Worm (Caenorhabditis elegans) whole organism, mixed stage, embryonic: Measurements from ENCODE around the gene Y60C6A.2.

Experiments
- M03D4.4 ChIP-seq: sonication (generic microtip); optimal IDR thresholded peaks from 2 replicates; lab custom pipeline; 2017; ENCODE audit warnings: mild to moderate bottlenecking, missing genetic modification characterization, missing compliant biosample characterization
- bed-3 ChIP-seq: fragments of 200-800 bp; sonication (Bioruptor generic); optimal IDR thresholded peaks from 3 replicates; lab custom pipeline; 2018; ENCODE audit warnings: mild to moderate bottlenecking, missing genetic modification characterization, moderate library complexity, missing compliant biosample characterization
- blmp-1 ChIP-seq: fragments of 150-350 bp; optimal IDR thresholded peaks from 2 replicates; lab custom pipeline; 2014; ENCODE audit warnings: missing biosample characterization, missing genetic modification characterization
- ceh-39 ChIP-seq: fragments of 150-350 bp; optimal IDR thresholded peaks from 2 replicates; lab custom pipeline; 2014; ENCODE audit warnings: missing biosample characterization, missing genetic modification characterization
- ceh-43 ChIP-seq: fragments of 200-800 bp; sonication (Bioruptor generic); optimal IDR thresholded peaks from 2 replicates; lab custom pipeline; 2018; ENCODE audit warnings: mild to moderate bottlenecking, missing genetic modification characterization, moderate library complexity, missing compliant biosample characterization
- ceh-83 ChIP-seq: fragments of 200-800 bp; sonication (Bioruptor generic); optimal IDR thresholded peaks from 2 replicates; lab custom pipeline; 2018; ENCODE audit warnings: mild to moderate bottlenecking, missing genetic modification characterization, missing compliant biosample characterization
- ces-1 ChIP-seq: fragments of 150-350 bp; optimal IDR thresholded peaks from 2 replicates; lab custom pipeline; 2014; ENCODE audit warnings: missing biosample characterization, missing genetic modification reagents, missing genetic modification characterization
- cnd-1 ChIP-seq: fragments of 200-800 bp; sonication (Bioruptor generic); optimal IDR thresholded peaks from 2 replicates; lab custom pipeline; 2018; ENCODE audit warnings: mild to moderate bottlenecking, missing genetic modification characterization, missing compliant biosample characterization
- drap-1 ChIP-seq: fragments of 200-800 bp; sonication (Bioruptor generic); optimal IDR thresholded peaks from 3 replicates; lab custom pipeline; 2018; ENCODE audit warnings: mild to moderate bottlenecking, missing genetic modification characterization, missing compliant biosample characterization
- elt-1 ChIP-seq: sonication (generic microtip); optimal IDR thresholded peaks from 2 replicates; lab custom pipeline; 2017; ENCODE audit warnings: missing genetic modification characterization, mild to moderate bottlenecking, missing compliant biosample characterization, antibody characterized with exemption, moderate library complexity, borderline replicate concordance; ENCODE audit not compliant: insufficient read depth
- elt-3 ChIP-seq: fragments of 150-350 bp; optimal IDR thresholded peaks from 2 replicates; lab custom pipeline; 2014; ENCODE audit warnings: missing biosample characterization, missing genetic modification characterization
- flh-1 ChIP-seq: fragments of 200-800 bp; sonication (Bioruptor generic); optimal IDR thresholded peaks from 2 replicates; lab custom pipeline; 2018; ENCODE audit warnings: mild to moderate bottlenecking, missing genetic modification characterization, moderate library complexity, missing compliant biosample characterization
- ham-2 ChIP-seq: fragments of 200-800 bp; sonication (Bioruptor generic); optimal IDR thresholded peaks from 2 replicates; lab custom pipeline; 2018; ENCODE audit warnings: mild to moderate bottlenecking, missing genetic modification characterization, missing compliant biosample characterization
- hlh-1 ChIP-seq: fragments of 150-350 bp; optimal IDR thresholded peaks from 2 replicates; lab custom pipeline; 2014; ENCODE audit warnings: missing biosample characterization, missing genetic modification reagents, missing genetic modification characterization
- lin-13 ChIP-seq: fragments of 150-350 bp; optimal IDR thresholded peaks from 2 replicates; lab custom pipeline; 2014; ENCODE audit warnings: missing biosample characterization, missing genetic modification characterization
- lin-32 ChIP-seq: fragments of 200-800 bp; sonication (Bioruptor generic); optimal IDR thresholded peaks from 2 replicates; lab custom pipeline; 2018; ENCODE audit warnings: mild to moderate bottlenecking, missing genetic modification characterization, missing compliant biosample characterization
- lsy-2 ChIP-seq: fragments of 150-350 bp; optimal IDR thresholded peaks from 2 replicates; lab custom pipeline; 2014; ENCODE audit warnings: missing biosample characterization, missing genetic modification characterization
- mab-5 ChIP-seq: fragments of 150-350 bp; optimal IDR thresholded peaks from 2 replicates; lab custom pipeline; 2014; ENCODE audit warnings: missing biosample characterization, missing genetic modification characterization
- mep-1 ChIP-seq: fragments of 150-350 bp; optimal IDR thresholded peaks from 2 replicates; lab custom pipeline; 2017; ENCODE audit warnings: missing biosample characterization, missing genetic modification reagents, missing genetic modification characterization, inconsistent platforms
- mls-2 ChIP-seq: sonication (generic microtip); optimal IDR thresholded peaks from 2 replicates; lab custom pipeline; 2016; ENCODE audit warnings: mild to moderate bottlenecking, missing genetic modification characterization, moderate library complexity, missing compliant biosample characterization
- nhr-12 ChIP-seq: fragments of 150-350 bp; optimal IDR thresholded peaks from 2 replicates; lab custom pipeline; 2014; ENCODE audit warnings: missing biosample characterization, missing genetic modification characterization
- nhr-2 ChIP-seq: fragments of 150-350 bp; optimal IDR thresholded peaks from 2 replicates; lab custom pipeline; 2014; ENCODE audit warnings: missing biosample characterization, missing genetic modification characterization
- nhr-237 ChIP-seq: fragments of 150-350 bp; optimal IDR thresholded peaks from 2 replicates; lab custom pipeline; 2014; ENCODE audit warnings: missing biosample characterization, missing genetic modification characterization
- nhr-28 ChIP-seq: fragments of 150-350 bp; optimal IDR thresholded peaks from 2 replicates; lab custom pipeline; 2014; ENCODE audit warnings: missing biosample characterization, missing genetic modification characterization
- nhr-76 ChIP-seq: sonication (generic microtip); optimal IDR thresholded peaks from 2 replicates; lab custom pipeline; 2017; ENCODE audit warnings: missing biosample characterization, missing genetic modification characterization
- pha-4 ChIP-seq: fragments of 150-350 bp; optimal IDR thresholded peaks from 2 replicates; lab custom pipeline; 2018; ENCODE audit warnings: missing biosample characterization, missing genetic modification reagents, missing genetic modification characterization
- sem-2 ChIP-seq: fragments of 200-800 bp; sonication (Bioruptor generic); optimal IDR thresholded peaks from 2 replicates; lab custom pipeline; 2018; ENCODE audit warnings: mild to moderate bottlenecking, missing genetic modification characterization, missing compliant biosample characterization
- snpc-4 ChIP-seq: fragments of 150-350 bp; optimal IDR thresholded peaks from 2 replicates; lab custom pipeline; 2014; ENCODE audit warnings: missing biosample characterization, missing genetic modification characterization
- sptf-1 ChIP-seq: sonication (generic microtip); optimal IDR thresholded peaks from 2 replicates; lab custom pipeline; 2017; ENCODE audit warnings: mild to moderate bottlenecking, missing genetic modification characterization, moderate library complexity, missing compliant biosample characterization
- tbx-8 ChIP-seq: fragments of 200-800 bp; sonication (Bioruptor generic); optimal IDR thresholded peaks from 2 replicates; lab custom pipeline; 2018; ENCODE audit warnings: mild to moderate bottlenecking, missing genetic modification characterization, moderate library complexity, missing compliant biosample characterization
- unc-120 ChIP-seq: sonication (generic microtip); optimal IDR thresholded peaks from 2 replicates; lab custom pipeline; 2017; ENCODE audit warnings: missing genetic modification characterization, missing compliant biosample characterization; ENCODE audit not compliant: poor library complexity, severe bottlenecking
- unc-39 ChIP-seq: fragments of 150-350 bp; optimal IDR thresholded peaks from 2 replicates; lab custom pipeline; 2014; ENCODE audit warnings: missing biosample characterization, missing genetic modification characterization
- unc-62 ChIP-seq: fragments of 150-350 bp; optimal IDR thresholded peaks from 2 replicates; lab custom pipeline; 2014; ENCODE audit warnings: missing biosample characterization, missing genetic modification reagents, missing genetic modification characterization
- zip-8 ChIP-seq: fragments of 150-350 bp; optimal IDR thresholded peaks from 2 replicates; lab custom pipeline; 2014; ENCODE audit warnings: missing biosample characterization, missing genetic modification characterization
- ztf-11 ChIP-seq: fragments of 150-350 bp; optimal IDR thresholded peaks from 2 replicates; lab custom pipeline; 2014; ENCODE audit warnings: missing biosample characterization, missing genetic modification characterization

The Y60C6A.2 gene

DNA sequence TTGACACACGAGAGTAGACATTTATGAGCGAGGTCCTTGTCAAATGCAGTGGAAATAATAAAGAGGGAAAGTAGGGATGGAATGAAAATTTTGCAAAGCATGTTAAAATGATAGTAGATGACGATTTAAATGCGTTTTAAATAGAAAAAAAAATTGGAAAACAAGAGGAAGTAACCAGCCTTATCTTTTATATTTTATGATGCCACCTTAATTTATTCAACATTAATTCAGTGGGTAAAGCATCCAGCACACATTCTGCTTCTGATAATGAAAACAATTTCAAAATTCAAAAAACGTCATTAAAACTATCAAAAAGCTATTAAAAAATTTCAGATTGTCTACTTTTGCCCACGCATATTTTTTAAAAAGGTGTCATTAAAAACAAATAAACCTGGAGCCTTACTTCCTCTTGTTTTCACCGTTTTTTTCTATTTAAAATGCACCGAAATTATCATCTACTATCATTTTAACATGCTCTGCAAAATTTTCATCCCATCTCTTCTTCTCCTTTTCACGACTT lies at the start of gene Y60C6A.2, which contains the start of gene Y60C6A.3:
Gene Y60C6A.2 (minus strand): TSS at position 101 of the 520 bp plus-strand sequence.
Gene Y60C6A.3 (plus strand): TSS at position 470 of the 520 bp plus-strand sequence.
- TF ChIP-seq nhr-28 (no peak), lin-13 (no peak), pha-4 (no peak), blmp-1 (tag; lab: Kevin White, UChicago) (no peak), unc-62 (GFP tag; lab: Kevin White, UChicago) (no peak), ceh-43 (GFP tag; lab: Kevin White, UChicago) (no peak), unc-39 (tag; lab: Kevin White, UChicago) (no peak), nhr-76 (tag; lab: Kevin White, UChicago) (no peak), bed-3 (no peak), drap-1 (no peak), lsy-2 (tag; lab: Kevin White, UChicago) (no peak), ces-1 (GFP tag; lab: Kevin White, UChicago) (no peak), ztf-11 (no peak), nhr-237 (tag; lab: Kevin White, UChicago) (no peak), sem-2 (no peak)

ce11 chrV:4834277-4834676 lies 49.0 kb upstream of the Y60C6A.2 start, which contains the start of gene C37H5.14:
C37H5.14 (minus strand) TSS chrV:4834377.
- TF ChIP-seq unc-39 (tag; lab: Kevin White, UChicago) (no peak), ztf-11 (no peak), lin-13 (no peak), unc-62 (GFP tag; lab: Kevin White, UChicago) (no peak), mab-5 (tag; lab: Kevin White, UChicago) (no peak), nhr-76 (tag; lab: Kevin White, UChicago) (no peak), elt-1 (tag; lab: Kevin White, UChicago) (no peak), ces-1 (GFP tag; lab: Kevin White, UChicago) (no peak), blmp-1 (tag; lab: Kevin White, UChicago) (no peak), tbx-8 (GFP tag; lab: Kevin White, UChicago) (no peak), mls-2 (no peak), nhr-237 (tag; lab: Kevin White, UChicago) (no peak), cnd-1 (no peak), drap-1 (no peak), zip-8 (tag; lab: Kevin White, UChicago) (no peak), ham-2 (no peak), elt-3 (tag; lab: Kevin White, UChicago) (no peak)

DNA sequence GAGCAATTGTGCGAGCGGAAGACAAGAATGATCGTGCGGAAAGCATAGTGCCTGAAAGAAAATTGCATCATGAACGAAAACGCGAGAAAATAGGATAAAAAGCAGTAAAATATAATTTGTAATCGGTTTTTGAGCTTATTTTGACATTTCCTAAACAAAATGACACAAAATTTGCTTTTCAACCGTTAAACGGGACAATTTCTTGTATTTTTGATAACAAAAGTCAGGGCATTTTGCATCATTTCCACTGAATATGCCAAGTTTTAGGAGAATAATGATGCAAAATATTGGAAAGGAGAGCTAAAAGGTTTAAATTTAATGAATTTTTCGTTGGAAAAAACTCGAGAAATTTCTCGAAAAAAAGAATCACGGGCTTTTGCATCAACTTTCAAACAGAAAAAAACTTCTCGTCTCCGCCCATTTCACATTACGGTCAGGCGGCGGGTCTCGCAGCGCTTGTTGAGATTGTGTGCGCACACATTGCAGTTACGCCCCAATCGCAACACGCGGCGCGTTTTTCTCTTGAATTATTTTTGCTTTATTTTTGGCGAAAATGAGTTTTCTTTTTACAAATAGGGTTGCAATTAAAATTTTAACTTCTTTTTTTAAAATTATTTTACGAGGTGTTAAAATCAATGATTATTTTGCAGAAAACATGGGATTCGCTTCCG lies 41.6 kb upstream of the Y60C6A.2 start, which contains the start of the genes hsp-6 and C37H5.5:
Gene hsp-6 (minus strand): TSS at position 51 of the 671 bp plus-strand sequence.
Gene C37H5.5 (plus strand): TSS at position 651 of the 671 bp plus-strand sequence.
- no peak for TF ChIP-seq mab-5 (tag; lab: Kevin White, UChicago)
- no peak for TF ChIP-seq sem-2
- no peak for TF ChIP-seq ceh-39 (tag; lab: Kevin White, UChicago)
- peak; percentile 67 for TF ChIP-seq hlh-1
- peak; percentile 88 for TF ChIP-seq lsy-2 (tag; lab: Kevin White, UChicago)
- no peak for TF ChIP-seq tbx-8 (GFP tag; lab: Kevin White, UChicago)
- TF ChIP-seq nhr-28 = no peak
- TF ChIP-seq unc-62 (GFP tag; lab: Kevin White, UChicago) = peak; percentile 19
- TF ChIP-seq lin-32 = no peak
- TF ChIP-seq ceh-43 (GFP tag; lab: Kevin White, UChicago) = no peak
- TF ChIP-seq M03D4.4 (tag; lab: Kevin White, UChicago) = peak; percentile 4
- TF ChIP-seq pha-4 = peak; percentile 24
- TF ChIP-seq cnd-1 = peak; percentile 18
- no peak for TF ChIP-seq zip-8 (tag; lab: Kevin White, UChicago)
- TF ChIP-seq elt-3 (tag; lab: Kevin White, UChicago) = no peak
- no peak for TF ChIP-seq bed-3
- TF ChIP-seq flh-1 (GFP tag; lab: Kevin White, UChicago) = no peak
- no peak for TF ChIP-seq snpc-4 (tag; lab: Kevin White, UChicago)
- TF ChIP-seq lin-13 = peak; percentile 83
- no peak for TF ChIP-seq nhr-12 (tag; lab: Kevin White, UChicago)
- TF ChIP-seq mls-2 = no peak
- no peak for TF ChIP-seq nhr-76 (tag; lab: Kevin White, UChicago)
- TF ChIP-seq nhr-2 (tag; lab: Kevin White, UChicago) = peak; percentile 22
- peak; percentile 65 for TF ChIP-seq ces-1 (GFP tag; lab: Kevin White, UChicago)
- TF ChIP-seq unc-120 (tag; lab: Kevin White, UChicago) = peak; percentile 49
- peak; percentile 10 for TF ChIP-seq drap-1
- no peak for TF ChIP-seq blmp-1 (tag; lab: Kevin White, UChicago)
- TF ChIP-seq ceh-83 (GFP tag; lab: Kevin White, UChicago) = no peak
- TF ChIP-seq elt-1 (tag; lab: Kevin White, UChicago) = no peak
- TF ChIP-seq nhr-237 (tag; lab: Kevin White, UChicago) = peak; percentile 79
- TF ChIP-seq sptf-1 (tag; lab: Kevin White, UChicago) = peak; percentile 58
- peak; percentile 91 for TF ChIP-seq mep-1 (tag; lab: Kevin White, UChicago)
- TF ChIP-seq ztf-11 = no peak
- TF ChIP-seq unc-39 (tag; lab: Kevin White, UChicago) = no peak
- no peak for TF ChIP-seq ham-2
